Fruit fly (Drosophila melanogaster): Measurements from ENCODE around the gene CG31643.

CG31643 gene

DNA sequence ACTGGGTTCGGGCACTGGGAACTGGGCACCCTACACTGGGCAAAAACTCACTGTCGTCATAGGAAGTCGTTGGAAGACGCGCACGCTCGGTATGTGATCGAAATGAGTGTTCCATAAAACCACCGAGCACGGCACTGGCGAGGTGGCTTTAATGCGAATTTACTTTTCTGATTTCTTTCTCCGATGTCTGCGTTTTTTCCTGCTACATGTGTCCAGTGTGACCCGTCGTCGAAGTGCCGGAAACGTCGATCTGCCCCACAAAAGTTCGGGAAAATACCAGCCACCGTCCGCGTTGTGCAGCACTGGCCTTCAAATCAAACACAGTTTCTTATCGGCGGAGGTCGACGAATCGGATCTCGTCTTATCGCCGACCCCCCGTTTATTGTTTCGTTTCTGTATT lies 38.7 kb upstream of the CG31643 start, which contains the start of gene Kdm5 (continued):
- TF ChIP-seq odd (GFP tag; optimal IDR thresholded peaks at IDR 0.05): no peak
- no peak for TF ChIP-seq CG12769 (tag; optimal IDR thresholded peaks at IDR 0.05)
- TF ChIP-seq ara (GFP tag; IDR thresholded peaks at IDR 0.05): peak; percentile 47; the same call in 1 of the 2 replicates
- TF ChIP-seq Bteb2 (GFP tag; optimal IDR thresholded peaks at IDR 0.05): no peak
- no peak for TF ChIP-seq CG5245 (GFP tag; optimal IDR thresholded peaks at IDR 0.05)
- TF ChIP-seq Gug (GFP tag; IDR thresholded peaks at IDR 0.05): no peak; the same call in 3 of the 4 replicates
- peak; percentile 36 for TF ChIP-seq CG4328 (GFP tag; optimal IDR thresholded peaks at IDR 0.05)
- no peak for TF ChIP-seq Oaz (GFP tag; IDR thresholded peaks at IDR 0.05)
- peak; percentile 31 for TF ChIP-seq bigmax (GFP tag; optimal IDR thresholded peaks at IDR 0.05)
- TF ChIP-seq Lim3 (GFP tag; IDR thresholded peaks at IDR 0.05): no peak
- peak; percentile 25 for TF ChIP-seq CG18599 (GFP tag; optimal IDR thresholded peaks at IDR 0.05)
- no peak for TF ChIP-seq h (optimal IDR thresholded peaks at IDR 0.05)
- no peak for TF ChIP-seq eyg (GFP tag; optimal IDR thresholded peaks at IDR 0.05)
- TF ChIP-seq tll (GFP tag; optimal IDR thresholded peaks at IDR 0.05): no peak
- peak in 1 of 2 experiments; percentile 50 for TF ChIP-seq Pdp1 (GFP tag; optimal IDR thresholded peaks at IDR 0.05)
- no peak for TF ChIP-seq dati (GFP tag; IDR thresholded peaks at IDR 0.05)
- TF ChIP-seq grn (GFP tag; optimal IDR thresholded peaks at IDR 0.05): peak; percentile 90
- no peak for TF ChIP-seq CG4820 (GFP tag; optimal IDR thresholded peaks at IDR 0.05)
- TF ChIP-seq CG12236 (GFP tag; optimal IDR thresholded peaks at IDR 0.05): no peak
- TF ChIP-seq CG17568 (GFP tag; optimal IDR thresholded peaks at IDR 0.05): no peak
- peak; percentile 25; the same call in 1 of the 2 replicates for TF ChIP-seq lmd (GFP tag; IDR thresholded peaks at IDR 0.05)
- TF ChIP-seq ham (GFP tag; IDR thresholded peaks at IDR 0.05): no peak
- TF ChIP-seq CG32772 (GFP tag; IDR thresholded peaks at IDR 0.05): no peak
- no peak for TF ChIP-seq Ets65A (GFP tag)
- no peak for TF ChIP-seq fd96Cb (tag; optimal IDR thresholded peaks at IDR 0.05)
- TF ChIP-seq CG1832 (GFP tag; optimal IDR thresholded peaks at IDR 0.05): no peak
- no peak for TF ChIP-seq CG6254 (GFP tag; optimal IDR thresholded peaks at IDR 0.05)
- peak; percentile 39 for TF ChIP-seq CG6813 (GFP tag; optimal IDR thresholded peaks at IDR 0.05)
- no peak for TF ChIP-seq nerfin-2 (GFP tag; IDR thresholded peaks at IDR 0.05; ENCODE audit: partially characterized antibody)
- TF ChIP-seq CG8089 (GFP tag; optimal IDR thresholded peaks at IDR 0.05): peak; percentile 2
- TF ChIP-seq amos (GFP tag; IDR thresholded peaks at IDR 0.05; ENCODE audit: partially characterized antibody): peak; percentile 34; the same call in 1 of the 2 replicates
- no peak for TF ChIP-seq zen2 (GFP tag; IDR thresholded peaks at IDR 0.05; ENCODE audit: partially characterized antibody)
- no peak for TF ChIP-seq pfk (GFP tag; optimal IDR thresholded peaks at IDR 0.05)
- TF ChIP-seq unc-4 (GFP tag; IDR thresholded peaks at IDR 0.05; ENCODE audit: partially characterized antibody): 0 out of 2 replicates have a peak, but pooled peaks have one; percentile 26
- no peak for TF ChIP-seq Dll (GFP tag; IDR thresholded peaks at IDR 0.05; ENCODE audit: partially characterized antibody)
- TF ChIP-seq Rfx (GFP tag; IDR thresholded peaks at IDR 0.05): peak; percentile 79
- peak; percentile 70 for TF ChIP-seq phol (tag; optimal IDR thresholded peaks at IDR 0.05)
- no peak for TF ChIP-seq crc (GFP tag; optimal IDR thresholded peaks at IDR 0.05)
- TF ChIP-seq nom (GFP tag; optimal IDR thresholded peaks at IDR 0.05): peak; percentile 11
- TF ChIP-seq Deaf1 (tag; optimal IDR thresholded peaks at IDR 0.05): peak; percentile 61
- peak; percentile 65 for TF ChIP-seq YL-1 (GFP tag; optimal IDR thresholded peaks at IDR 0.05)
- peak; percentile 15 for TF ChIP-seq twi (tag; optimal IDR thresholded peaks at IDR 0.05)
- no peak for TF ChIP-seq CG31365 (tag; optimal IDR thresholded peaks at IDR 0.05)
- TF ChIP-seq CG31388 (GFP tag; optimal IDR thresholded peaks at IDR 0.05): no peak
- no peak for TF ChIP-seq Sox102F (GFP tag; optimal IDR thresholded peaks at IDR 0.05)
- no peak for TF ChIP-seq z (GFP tag; IDR thresholded peaks at IDR 0.05)
- TF ChIP-seq CG16813 (GFP tag; IDR thresholded peaks at IDR 0.05; ENCODE audit: partially characterized antibody): 0 out of 3 replicates have a peak, but pooled peaks have one; percentile 36
- no peak for TF ChIP-seq scrt (GFP tag; optimal IDR thresholded peaks at IDR 0.05)
- TF ChIP-seq lbe (GFP tag; optimal IDR thresholded peaks at IDR 0.05): no peak
- TF ChIP-seq wek (GFP tag; optimal IDR thresholded peaks at IDR 0.05): no peak

Measured in whole organism, embryonic.